Fruit fly (Drosophila melanogaster): Measurements from ENCODE around the gene CG7567.

DNA sequence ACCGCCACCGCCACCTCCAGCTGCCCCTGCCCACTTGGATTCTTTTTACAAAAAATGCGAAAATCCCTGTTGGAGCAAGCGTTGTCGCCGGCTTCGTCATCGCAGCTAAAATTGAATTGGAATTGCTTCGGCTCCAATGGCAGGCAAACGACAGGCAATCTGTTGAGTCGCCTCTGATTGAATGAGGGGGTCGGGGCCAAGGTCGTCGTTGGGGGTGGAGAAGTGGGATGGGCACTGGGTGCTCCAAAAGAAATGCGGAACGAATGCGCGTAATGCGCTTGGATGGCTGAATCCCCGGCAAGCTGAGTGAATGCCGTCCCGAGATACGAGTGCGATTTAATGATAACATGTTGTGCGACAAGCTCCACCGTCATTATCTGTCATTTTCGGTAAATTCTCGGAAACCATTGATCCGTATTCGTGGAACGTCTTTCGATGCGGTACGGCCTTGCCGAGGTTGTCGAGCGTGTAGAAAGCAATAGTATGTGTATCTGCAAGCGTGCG is 29.9 kb upstream of the CG7567 start:
- TF ChIP-seq Myc (optimal IDR thresholded peaks at IDR 0.05) (no peak), N (GFP tag; optimal IDR thresholded peaks at IDR 0.05) (no peak), psq (GFP tag; optimal IDR thresholded peaks at IDR 0.05) (no peak), Abd-B (GFP tag; optimal IDR thresholded peaks at IDR 0.05) (no peak), fru (GFP tag; optimal IDR thresholded peaks at IDR 0.05) (no peak), dmrt93B (GFP tag; optimal IDR thresholded peaks at IDR 0.05) (no peak), br (GFP tag; optimal IDR thresholded peaks at IDR 0.05) (no peak), OdsH (GFP tag; optimal IDR thresholded peaks at IDR 0.05) (no peak), pan (optimal IDR thresholded peaks at IDR 0.05) (no peak), Hnf4 (GFP tag; optimal IDR thresholded peaks at IDR 0.05) (no peak), Sp1 (GFP tag; optimal IDR thresholded peaks at IDR 0.05) (no peak), CrebA (GFP tag; optimal IDR thresholded peaks at IDR 0.05; ENCODE audit: borderline replicate concordance) (no peak), CG32264 (GFP tag; optimal IDR thresholded peaks at IDR 0.05) (no peak)
